Fruit fly (Drosophila melanogaster): ENCODE data around the gene ome.

- TF ChIP-seq CG1603 (tag; optimal IDR thresholded peaks at IDR 0.05) (peak; percentile 27), ab (GFP tag; optimal IDR thresholded peaks at IDR 0.05) (no peak)
Observed at dm6 chr3L:14708053-14708452, 35.4 kb downstream of the ome start.

Measured in whole organism, embryonic.